Worm (Caenorhabditis elegans) whole organism, mixed stage, embryonic: Measurements from ENCODE around the gene dnc-2.

Experiments used
- bed-3 ChIP-seq: fragments of 200-800 bp; sonication (Bioruptor generic); optimal IDR thresholded peaks from 3 replicates; lab custom pipeline; 2018; ENCODE audit warnings: mild to moderate bottlenecking, missing genetic modification characterization, moderate library complexity, missing compliant biosample characterization
- ceh-43 ChIP-seq: fragments of 200-800 bp; sonication (Bioruptor generic); optimal IDR thresholded peaks from 2 replicates; lab custom pipeline; 2018; ENCODE audit warnings: mild to moderate bottlenecking, missing genetic modification characterization, moderate library complexity, missing compliant biosample characterization
- cnd-1 ChIP-seq: fragments of 200-800 bp; sonication (Bioruptor generic); optimal IDR thresholded peaks from 2 replicates; lab custom pipeline; 2018; ENCODE audit warnings: mild to moderate bottlenecking, missing genetic modification characterization, missing compliant biosample characterization
- elt-1 ChIP-seq: sonication (generic microtip); optimal IDR thresholded peaks from 2 replicates; lab custom pipeline; 2017; ENCODE audit warnings: missing genetic modification characterization, mild to moderate bottlenecking, missing compliant biosample characterization, antibody characterized with exemption, moderate library complexity, borderline replicate concordance; ENCODE audit not compliant: insufficient read depth
- elt-3 ChIP-seq: fragments of 150-350 bp; optimal IDR thresholded peaks from 2 replicates; lab custom pipeline; 2014; ENCODE audit warnings: missing biosample characterization, missing genetic modification characterization
- ham-2 ChIP-seq: fragments of 200-800 bp; sonication (Bioruptor generic); optimal IDR thresholded peaks from 2 replicates; lab custom pipeline; 2018; ENCODE audit warnings: mild to moderate bottlenecking, missing genetic modification characterization, missing compliant biosample characterization
- hlh-1 ChIP-seq: fragments of 150-350 bp; optimal IDR thresholded peaks from 2 replicates; lab custom pipeline; 2014; ENCODE audit warnings: missing biosample characterization, missing genetic modification reagents, missing genetic modification characterization
- lin-13 ChIP-seq: fragments of 150-350 bp; optimal IDR thresholded peaks from 2 replicates; lab custom pipeline; 2014; ENCODE audit warnings: missing biosample characterization, missing genetic modification characterization
- lsy-2 ChIP-seq: fragments of 150-350 bp; optimal IDR thresholded peaks from 2 replicates; lab custom pipeline; 2014; ENCODE audit warnings: missing biosample characterization, missing genetic modification characterization
- mep-1 ChIP-seq: fragments of 150-350 bp; optimal IDR thresholded peaks from 2 replicates; lab custom pipeline; 2017; ENCODE audit warnings: missing biosample characterization, missing genetic modification reagents, missing genetic modification characterization, inconsistent platforms
- nhr-237 ChIP-seq: fragments of 150-350 bp; optimal IDR thresholded peaks from 2 replicates; lab custom pipeline; 2014; ENCODE audit warnings: missing biosample characterization, missing genetic modification characterization
- nhr-76 ChIP-seq: sonication (generic microtip); optimal IDR thresholded peaks from 2 replicates; lab custom pipeline; 2017; ENCODE audit warnings: missing biosample characterization, missing genetic modification characterization
- pha-4 ChIP-seq: fragments of 150-350 bp; optimal IDR thresholded peaks from 2 replicates; lab custom pipeline; 2018; ENCODE audit warnings: missing biosample characterization, missing genetic modification reagents, missing genetic modification characterization
- snpc-4 ChIP-seq: fragments of 150-350 bp; optimal IDR thresholded peaks from 2 replicates; lab custom pipeline; 2014; ENCODE audit warnings: missing biosample characterization, missing genetic modification characterization
- tbx-8 ChIP-seq: fragments of 200-800 bp; sonication (Bioruptor generic); optimal IDR thresholded peaks from 2 replicates; lab custom pipeline; 2018; ENCODE audit warnings: mild to moderate bottlenecking, missing genetic modification characterization, moderate library complexity, missing compliant biosample characterization
- unc-120 ChIP-seq: sonication (generic microtip); optimal IDR thresholded peaks from 2 replicates; lab custom pipeline; 2017; ENCODE audit warnings: missing genetic modification characterization, missing compliant biosample characterization; ENCODE audit not compliant: poor library complexity, severe bottlenecking
- unc-39 ChIP-seq: fragments of 150-350 bp; optimal IDR thresholded peaks from 2 replicates; lab custom pipeline; 2014; ENCODE audit warnings: missing biosample characterization, missing genetic modification characterization
- zip-8 ChIP-seq: fragments of 150-350 bp; optimal IDR thresholded peaks from 2 replicates; lab custom pipeline; 2014; ENCODE audit warnings: missing biosample characterization, missing genetic modification characterization
- ztf-11 ChIP-seq: fragments of 150-350 bp; optimal IDR thresholded peaks from 2 replicates; lab custom pipeline; 2014; ENCODE audit warnings: missing biosample characterization, missing genetic modification characterization

dnc-2 gene

ce11 chrIII:5874664-5875417, 50.7 kb downstream of the dnc-2 start:
- TF ChIP-seq ceh-43 (GFP tag; lab: Kevin White, UChicago) (no peak), tbx-8 (GFP tag; lab: Kevin White, UChicago) (no peak), ztf-11 (no peak), nhr-76 (no peak), elt-3 (tag; lab: Kevin White, UChicago) (no peak), nhr-237 (tag; lab: Kevin White, UChicago) (no peak), mep-1 (tag; lab: Kevin White, UChicago) (no peak), pha-4 (tag; lab: Kevin White, UChicago) (no peak), hlh-1 (tag; lab: Kevin White, UChicago) (no peak), cnd-1 (tag; lab: Kevin White, UChicago) (no peak), unc-39 (tag; lab: Kevin White, UChicago) (no peak), lin-13 (tag; lab: Kevin White, UChicago) (no peak), elt-1 (tag; lab: Kevin White, UChicago) (no peak), ham-2 (GFP tag; lab: Kevin White, UChicago) (no peak), zip-8 (no peak), unc-120 (no peak), lsy-2 (tag; lab: Kevin White, UChicago) (no peak), bed-3 (GFP tag; lab: Kevin White, UChicago) (no peak), snpc-4 (tag; lab: Kevin White, UChicago) (no peak)
